Fruit fly (Drosophila melanogaster) whole organism, embryonic: ENCODE measurements around the gene Bap111.

ENCODE experiments used
- Adf1 ChIP-seq: fragments of 200-800 bp; sonication (Bioruptor generic); IDR thresholded peaks from 2 replicates; pipeline ENCODE4 v1.3.6; 2022; ENCODE audit warnings: missing biosample characterization, missing genetic modification characterization
- Asciz ChIP-seq: fragments of 200-800 bp; sonication (Bioruptor generic); optimal IDR thresholded peaks from 2 replicates; lab custom pipeline; 2017; ENCODE audit warnings: missing biosample characterization, mild to moderate bottlenecking, missing genetic modification characterization, missing genetic modification reagents
- Awh ChIP-seq: fragments of 200-800 bp; sonication (Bioruptor generic); IDR thresholded peaks from 2 replicates; pipeline ENCODE4, ENCODE4 v1.3.6; 2022; ENCODE audit warnings: missing biosample characterization, missing genetic modification characterization
- Blimp-1 ChIP-seq: fragments of 200-800 bp; sonication (Bioruptor generic); optimal IDR thresholded peaks from 3 replicates; lab custom pipeline; 2018; ENCODE audit warnings: missing biosample characterization, missing genetic modification characterization, mild to moderate bottlenecking, moderate library complexity, missing genetic modification reagents
- Bteb2 ChIP-seq: fragments of 200-800 bp; sonication (Bioruptor generic); optimal IDR thresholded peaks from 2 replicates; lab custom pipeline; 2016; ENCODE audit warnings: missing biosample characterization, missing genetic modification characterization
- CG10209 ChIP-seq: fragments of 200-800 bp; sonication (Bioruptor generic); optimal IDR thresholded peaks from 3 replicates; lab custom pipeline; 2017; ENCODE audit warnings: missing biosample characterization, mild to moderate bottlenecking, missing genetic modification characterization, missing genetic modification reagents
- CG12219 ChIP-seq: fragments of 200-800 bp; sonication (Bioruptor generic); optimal IDR thresholded peaks from 3 replicates; lab custom pipeline; 2018; ENCODE audit warnings: missing biosample characterization, mild to moderate bottlenecking, missing genetic modification characterization
- CG12659 ChIP-seq: fragments of 200-800 bp; sonication (Bioruptor generic); optimal IDR thresholded peaks from 3 replicates; lab custom pipeline; 2017; ENCODE audit warnings: mild to moderate bottlenecking, missing biosample characterization, missing genetic modification reagents, missing genetic modification characterization
- CG13624 ChIP-seq: fragments of 200-800 bp; sonication (Bioruptor generic); optimal IDR thresholded peaks from 2 replicates; lab custom pipeline; 2016; ENCODE audit warnings: missing biosample characterization, missing genetic modification characterization
- CG14441 ChIP-seq: fragments of 200-800 bp; sonication (Bioruptor generic); IDR thresholded peaks from 2 replicates; pipeline ENCODE4 v1.3.6; 2022; ENCODE audit warnings: missing biosample characterization, missing genetic modification characterization
- CG17359 ChIP-seq: fragments of 200-800 bp; sonication (Bioruptor generic); optimal IDR thresholded peaks from 3 replicates; lab custom pipeline; 2018; ENCODE audit warnings: missing biosample characterization, mild to moderate bottlenecking, missing genetic modification characterization, moderate library complexity
- CG18764 ChIP-seq: fragments of 200-800 bp; sonication (Bioruptor generic); optimal IDR thresholded peaks from 3 replicates; lab custom pipeline; 2016; ENCODE audit warnings: missing biosample characterization, missing genetic modification characterization
- CG2199 ChIP-seq: fragments of 200-800 bp; sonication (Bioruptor generic); IDR thresholded peaks from 3 replicates; pipeline ENCODE4 v1.3.6; 2022; ENCODE audit warnings: missing biosample characterization, missing genetic modification characterization
- CG3407 ChIP-seq: fragments of 200-800 bp; sonication (Bioruptor generic); optimal IDR thresholded peaks from 2 replicates; lab custom pipeline; 2018; ENCODE audit warnings: missing biosample characterization, mild to moderate bottlenecking, missing genetic modification characterization
- CG34422 ChIP-seq: fragments of 200-800 bp; sonication (Bioruptor generic); IDR thresholded peaks from 3 replicates; pipeline ENCODE4 v1.3.6; 2022; ENCODE audit warnings: missing biosample characterization, missing genetic modification characterization
- CG4707 ChIP-seq: fragments of 200-800 bp; sonication (Bioruptor generic); optimal IDR thresholded peaks from 2 replicates; lab custom pipeline; 2018; ENCODE audit warnings: missing biosample characterization, mild to moderate bottlenecking, missing genetic modification characterization, moderate library complexity
- CG9817 ChIP-seq: fragments of 200-800 bp; sonication (Bioruptor generic); optimal IDR thresholded peaks from 2 replicates; lab custom pipeline; 2018; ENCODE audit warnings: missing biosample characterization, mild to moderate bottlenecking, missing genetic modification characterization, moderate library complexity
- CG9876 ChIP-seq: fragments of 200-800 bp; sonication (Bioruptor generic); optimal IDR thresholded peaks from 2 replicates; lab custom pipeline; 2016; ENCODE audit warnings: missing biosample characterization, missing genetic modification characterization
- Camta ChIP-seq: fragments of 200-800 bp; sonication (Bioruptor generic); optimal IDR thresholded peaks from 2 replicates; lab custom pipeline; 2016; ENCODE audit warnings: missing biosample characterization, missing genetic modification characterization
- Dad ChIP-seq: fragments of 200-800 bp; sonication (Bioruptor generic); optimal IDR thresholded peaks from 3 replicates; lab custom pipeline; 2016; ENCODE audit warnings: missing biosample characterization, missing genetic modification characterization
- Deaf1 ChIP-seq: fragments of 200-800 bp; optimal IDR thresholded peaks from 3 replicates; lab custom pipeline; 2019; ENCODE audit warnings: missing biosample characterization, mild to moderate bottlenecking, missing genetic modification characterization, moderate library complexity
- Doc2 ChIP-seq: fragments of 200-800 bp; sonication (Bioruptor generic); IDR thresholded peaks from 2 replicates; pipeline ENCODE4 v1.3.6; 2022; ENCODE audit warnings: missing biosample characterization, missing genetic modification characterization
- Drgx ChIP-seq: fragments of 200-800 bp; sonication (Bioruptor generic); IDR thresholded peaks from 2 replicates; pipeline ENCODE4 v1.3.6; 2022; ENCODE audit warnings: missing biosample characterization, missing genetic modification characterization
- Elba2 ChIP-seq: fragments of 200-800 bp; sonication (Bioruptor generic); optimal IDR thresholded peaks from 3 replicates; lab custom pipeline; 2016; ENCODE audit warnings: missing biosample characterization, missing genetic modification characterization
- HHEX ChIP-seq: fragments of 200-800 bp; sonication (Bioruptor generic); optimal IDR thresholded peaks from 3 replicates; lab custom pipeline; 2017; ENCODE audit warnings: missing biosample characterization, mild to moderate bottlenecking, missing genetic modification characterization, missing genetic modification reagents
- HLH3B ChIP-seq: fragments of 200-800 bp; sonication (Bioruptor generic); IDR thresholded peaks from 2 replicates; pipeline ENCODE4 v1.3.6; 2022; ENCODE audit warnings: missing biosample characterization, missing genetic modification characterization
- Hr51 ChIP-seq, 2 experiments: fragments of 200-800 bp; sonication (Bioruptor generic); optimal IDR thresholded peaks; 2 replicates in 1 of 2; 3 replicates in 1 of 2; lab custom pipeline; 2016 to 2018; ENCODE audit warnings: missing biosample characterization in 2 of 2, missing genetic modification characterization in 2 of 2, mild to moderate bottlenecking in 1 of 2, moderate library complexity in 1 of 2
- Jarid2 ChIP-seq: fragments of 200-800 bp; sonication (Bioruptor generic); optimal IDR thresholded peaks from 3 replicates; lab custom pipeline; 2017; ENCODE audit warnings: mild to moderate bottlenecking, missing biosample characterization, missing genetic modification reagents, missing genetic modification characterization
- Mes4 ChIP-seq: fragments of 200-800 bp; sonication (Bioruptor generic); optimal IDR thresholded peaks from 2 replicates; lab custom pipeline; 2016; ENCODE audit warnings: missing biosample characterization, missing genetic modification characterization
- Myb ChIP-seq: fragments of 200-800 bp; sonication (Bioruptor generic); optimal IDR thresholded peaks from 2 replicates; lab custom pipeline; 2016; ENCODE audit warnings: missing biosample characterization, missing genetic modification characterization
- NC2α ChIP-seq: fragments of 200-800 bp; sonication (Bioruptor generic); optimal IDR thresholded peaks from 2 replicates; lab custom pipeline; 2016; ENCODE audit warnings: missing biosample characterization, missing genetic modification characterization
- az2 ChIP-seq: fragments of 200-800 bp; sonication (Bioruptor generic); optimal IDR thresholded peaks from 3 replicates; lab custom pipeline; 2016; ENCODE audit warnings: missing biosample characterization, missing genetic modification characterization
- bsh ChIP-seq, 2 experiments: fragments of 200-800 bp; sonication (Bioruptor generic); optimal IDR thresholded peaks; 2 replicates each; lab custom pipeline; 2017 to 2018; ENCODE audit warnings: mild to moderate bottlenecking in 2 of 2, missing biosample characterization in 2 of 2, missing genetic modification characterization in 2 of 2, moderate library complexity in 1 of 2
- btn ChIP-seq: fragments of 200-800 bp; sonication (Bioruptor generic); optimal IDR thresholded peaks from 2 replicates; lab custom pipeline; 2016; ENCODE audit warnings: missing biosample characterization, missing genetic modification characterization
- cas ChIP-seq: fragments of 200-800 bp; sonication (Bioruptor generic); IDR thresholded peaks from 2 replicates; pipeline ENCODE4 v1.3.6; 2022; ENCODE audit warnings: missing biosample characterization, missing genetic modification characterization
- chn ChIP-seq: fragments of 200-800 bp; sonication (Bioruptor generic); optimal IDR thresholded peaks from 2 replicates; lab custom pipeline; 2016; ENCODE audit warnings: missing biosample characterization, missing genetic modification characterization
- gem ChIP-seq: fragments of 200-800 bp; sonication (Bioruptor generic); optimal IDR thresholded peaks from 2 replicates; lab custom pipeline; 2019; ENCODE audit warnings: missing biosample characterization, mild to moderate bottlenecking, missing genetic modification characterization, moderate library complexity
- hkb ChIP-seq, 2 experiments: fragments of 200-800 bp in 1 of 2; fragments of >200 bp in 1 of 2; sonication (Bioruptor generic) in 1 of 2; IDR thresholded peaks in 1 of 2; optimal IDR thresholded peaks in 1 of 2; 2 replicates each; pipeline versions ENCODE4 v1.3.6 to Lab custom; 2017 to 2022; ENCODE audit warnings: missing biosample characterization in 1 of 2, missing genetic modification characterization in 1 of 2
- mirr ChIP-seq: fragments of 200-800 bp; sonication (Bioruptor generic); optimal IDR thresholded peaks from 3 replicates; lab custom pipeline; 2018; ENCODE audit warnings: missing biosample characterization, mild to moderate bottlenecking, missing genetic modification characterization
- org-1 ChIP-seq: fragments of 200-800 bp; sonication (Bioruptor generic); optimal IDR thresholded peaks from 2 replicates; lab custom pipeline; 2017; ENCODE audit warnings: missing biosample characterization, missing genetic modification characterization
- pan ChIP-seq, 4 experiments: fragments of >200 bp in 3 of 4; fragments of 200-800 bp in 1 of 4; sonication (Bioruptor generic) in 1 of 4; optimal IDR thresholded peaks in 3 of 4; IDR thresholded peaks in 1 of 4; 2 replicates each; pipeline versions ENCODE4 v1.3.6 to Lab custom; 2017 to 2022; ENCODE audit warnings: missing biosample characterization in 2 of 4, missing genetic modification characterization in 2 of 4, mixed read lengths in 1 of 4
- pum ChIP-seq: fragments of 200-800 bp; sonication (Bioruptor generic); optimal IDR thresholded peaks from 2 replicates; lab custom pipeline; 2016; ENCODE audit warnings: missing biosample characterization, missing genetic modification characterization
- repo ChIP-seq: fragments of 200-800 bp; sonication (Bioruptor generic); optimal IDR thresholded peaks from 2 replicates; lab custom pipeline; 2016; ENCODE audit warnings: missing biosample characterization, missing genetic modification characterization
- run ChIP-seq: fragments of 200-800 bp; sonication (Bioruptor generic); optimal IDR thresholded peaks from 3 replicates; lab custom pipeline; 2018; ENCODE audit warnings: missing biosample characterization, mild to moderate bottlenecking, missing genetic modification characterization
- seq ChIP-seq: fragments of 200-800 bp; sonication (Bioruptor generic); IDR thresholded peaks from 2 replicates; pipeline ENCODE4 v1.3.6; 2022; ENCODE audit warnings: missing biosample characterization, missing genetic modification characterization
- unpg ChIP-seq: fragments of 200-800 bp; sonication (Bioruptor generic); optimal IDR thresholded peaks from 3 replicates; lab custom pipeline; 2018; ENCODE audit warnings: missing biosample characterization, mild to moderate bottlenecking, missing genetic modification characterization, moderate library complexity
- vvl ChIP-seq: fragments of 200-800 bp; sonication (Bioruptor generic); IDR thresholded peaks from 2 replicates; pipeline ENCODE4 v1.3.6; 2022; ENCODE audit warnings: missing biosample characterization, missing genetic modification characterization
- wek ChIP-seq: fragments of 200-800 bp; sonication (Bioruptor generic); optimal IDR thresholded peaks from 3 replicates; lab custom pipeline; 2018; ENCODE audit warnings: missing biosample characterization, mild to moderate bottlenecking, missing genetic modification characterization, moderate library complexity

The Bap111 gene

DNA sequence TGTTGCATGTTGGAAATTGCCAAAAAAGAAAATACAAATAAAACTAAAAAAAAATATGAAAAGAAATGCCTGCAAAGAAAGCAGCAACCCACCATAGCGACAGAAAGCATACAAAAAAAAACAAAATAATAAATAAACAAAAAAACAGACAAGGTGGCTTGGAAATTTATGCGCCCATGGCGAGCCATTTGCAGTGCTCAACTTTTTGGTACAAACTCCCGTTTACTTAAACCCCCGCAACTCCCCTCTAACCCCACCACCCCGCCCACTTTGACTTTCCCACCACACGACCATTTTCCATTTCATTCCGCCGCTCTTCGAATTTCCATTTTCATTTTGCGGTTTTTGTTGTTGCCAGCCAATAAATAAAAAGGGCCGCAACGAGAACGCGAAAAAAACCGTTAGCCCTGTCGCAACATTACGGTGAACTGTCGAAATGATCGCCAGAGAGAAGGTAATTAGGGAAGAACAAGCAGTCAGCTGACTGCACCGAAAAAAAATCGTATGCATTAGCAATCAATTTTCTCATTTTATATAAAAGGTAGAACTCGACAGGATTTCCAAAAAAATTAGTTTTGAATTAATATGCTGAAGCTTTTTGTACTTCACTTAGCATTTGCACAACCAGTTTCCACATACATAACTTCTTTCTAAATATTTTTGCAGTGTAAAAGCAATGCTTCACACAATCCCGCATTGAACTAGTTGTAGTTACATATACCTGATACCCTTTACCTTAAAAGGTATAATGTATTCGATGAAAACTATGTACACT lies 12.1 kb upstream of the Bap111 start (continued):
- TF ChIP-seq pan (optimal IDR thresholded peaks at IDR 0.05; lab: Kevin White, UChicago) (no peak), pan (GFP tag; optimal IDR thresholded peaks at IDR 0.05 in 1 of 2, IDR thresholded peaks at IDR 0.05 in 1 of 2) (peak in 1 of 2 experiments; percentile 53), btn (GFP tag; lab: Kevin White, UChicago) (peak; percentile 28), CG2199 (GFP tag; lab: Robert Waterston, UW) (no peak), Camta (GFP tag; lab: Kevin White, UChicago) (peak; percentile 41), CG9876 (GFP tag; lab: Kevin White, UChicago) (no peak), CG9817 (tag; lab: Kevin White, UChicago) (peak; percentile 14), org-1 (GFP tag; lab: Kevin White, UChicago) (peak; percentile 41), hkb (optimal IDR thresholded peaks at IDR 0.05; lab: Kevin White, UChicago) (no peak), hkb (GFP tag; IDR thresholded peaks at IDR 0.05; lab: Robert Waterston, UW) (peak; percentile 62), HLH3B (GFP tag; lab: Robert Waterston, UW) (0 out of 2 replicates have a peak, but pooled peaks have one; percentile 31), Myb (GFP tag; lab: Kevin White, UChicago) (peak; percentile 34), Adf1 (GFP tag; lab: Robert Waterston, UW) (no peak), bsh (GFP tag; optimal IDR thresholded peaks at IDR 0.05; lab: Kevin White, UChicago) (peak in 1 of 2 experiments; percentile 61), Deaf1 (tag; lab: Kevin White, UChicago) (peak; percentile 11), Mes4 (GFP tag; lab: Kevin White, UChicago) (peak; percentile 20), run (tag; lab: Kevin White, UChicago) (peak; percentile 25), cas (GFP tag; lab: Robert Waterston, UW) (no peak), Dad (peak; percentile 4), CG10209 (peak; percentile 22), CG12659 (GFP tag; lab: Kevin White, UChicago) (peak; percentile 14), CG3407 (GFP tag; lab: Kevin White, UChicago) (peak; percentile 25), chn (GFP tag; lab: Kevin White, UChicago) (peak; percentile 3), vvl (peak; percentile 62), CG12219 (GFP tag; lab: Kevin White, UChicago) (peak; percentile 18), CG17359 (tag; lab: Kevin White, UChicago) (peak; percentile 74), Doc2 (GFP tag; lab: Robert Waterston, UW) (no peak), CG4707 (GFP tag; lab: Kevin White, UChicago) (peak; percentile 16), seq (GFP tag; lab: Robert Waterston, UW) (no peak), Awh (GFP tag; lab: Robert Waterston, UW) (peak; percentile 57; the same call in 1 of the 2 replicates), Blimp-1 (peak; percentile 47), Bteb2 (GFP tag; lab: Kevin White, UChicago) (no peak), repo (GFP tag; lab: Kevin White, UChicago) (no peak), CG13624 (GFP tag; lab: Kevin White, UChicago) (peak; percentile 19), unpg (peak; percentile 64), Jarid2 (no peak), wek (GFP tag; lab: Kevin White, UChicago) (peak; percentile 26), CG34422 (GFP tag; lab: Robert Waterston, UW) (no peak), CG18764 (GFP tag; lab: Kevin White, UChicago) (peak; percentile 9), Hr51 (GFP tag; optimal IDR thresholded peaks at IDR 0.05; lab: Kevin White, UChicago) (peak; percentile 43 to 66), HHEX (GFP tag; lab: Kevin White, UChicago) (peak; percentile 34), Elba2 (GFP tag; lab: Kevin White, UChicago) (no peak), az2 (GFP tag; lab: Kevin White, UChicago) (peak; percentile 54), gem (tag; lab: Kevin White, UChicago) (peak; percentile 79), CG14441 (GFP tag; lab: Robert Waterston, UW) (peak; percentile 47; the same call in 1 of the 2 replicates), Drgx (peak; percentile 6; the same call in 1 of the 2 replicates), pum (GFP tag; lab: Kevin White, UChicago) (peak; percentile 38), Asciz (GFP tag; lab: Kevin White, UChicago) (peak; percentile 10), NC2α (GFP tag; lab: Kevin White, UChicago) (peak; percentile 4), mirr (GFP tag; lab: Kevin White, UChicago) (no peak)
